Fruit fly (Drosophila melanogaster) whole organism, embryonic: ENCODE results near the gene CG15414.

Experiments
- Abd-B ChIP-seq: fragments of 200-800 bp; sonication (Bioruptor generic); optimal IDR thresholded peaks from 2 replicates; lab custom pipeline; 2018; ENCODE audit warnings: missing biosample characterization, mild to moderate bottlenecking, missing genetic modification characterization, moderate library complexity
- Asciz ChIP-seq: fragments of 200-800 bp; sonication (Bioruptor generic); optimal IDR thresholded peaks from 2 replicates; lab custom pipeline; 2017; ENCODE audit warnings: missing biosample characterization, mild to moderate bottlenecking, missing genetic modification characterization, missing genetic modification reagents
- BtbVII ChIP-seq: fragments of 200-800 bp; sonication (Bioruptor generic); optimal IDR thresholded peaks from 3 replicates; lab custom pipeline; 2017; ENCODE audit warnings: missing biosample characterization, mild to moderate bottlenecking, missing genetic modification characterization
- CG10267 ChIP-seq: fragments of 200-800 bp; sonication (Bioruptor generic); optimal IDR thresholded peaks from 2 replicates; lab custom pipeline; 2018; ENCODE audit warnings: missing biosample characterization, mild to moderate bottlenecking, missing genetic modification characterization, moderate library complexity
- CG11085 ChIP-seq: fragments of 200-800 bp; sonication (Bioruptor generic); IDR thresholded peaks from 2 replicates; pipeline ENCODE4 v1.3.6; 2022; ENCODE audit warnings: missing biosample characterization, missing genetic modification characterization
- CG11456 ChIP-seq: fragments of 200-800 bp; sonication (Bioruptor generic); IDR thresholded peaks from 3 replicates; pipeline ENCODE4 v1.3.6; 2022; ENCODE audit warnings: missing biosample characterization, missing genetic modification characterization
- CG11560 ChIP-seq: fragments of 200-800 bp; sonication (Bioruptor generic); IDR thresholded peaks from 3 replicates; pipeline ENCODE4 v1.3.6; 2022; ENCODE audit warnings: missing biosample characterization, missing genetic modification characterization
- CG11695 ChIP-seq: fragments of 200-800 bp; sonication (Bioruptor generic); IDR thresholded peaks from 3 replicates; pipeline ENCODE4 v1.3.6; 2022; ENCODE audit warnings: missing biosample characterization, missing genetic modification characterization
- CG12219 ChIP-seq: fragments of 200-800 bp; sonication (Bioruptor generic); optimal IDR thresholded peaks from 3 replicates; lab custom pipeline; 2018; ENCODE audit warnings: missing biosample characterization, mild to moderate bottlenecking, missing genetic modification characterization
- CG12391 ChIP-seq: fragments of 200-800 bp; sonication (Bioruptor generic); optimal IDR thresholded peaks from 3 replicates; lab custom pipeline; 2018; ENCODE audit warnings: missing biosample characterization, mild to moderate bottlenecking, missing genetic modification characterization, moderate library complexity
- CG12659 ChIP-seq: fragments of 200-800 bp; sonication (Bioruptor generic); optimal IDR thresholded peaks from 3 replicates; lab custom pipeline; 2017; ENCODE audit warnings: mild to moderate bottlenecking, missing biosample characterization, missing genetic modification reagents, missing genetic modification characterization
- CG12769 ChIP-seq: fragments of 200-800 bp; sonication (Bioruptor generic); optimal IDR thresholded peaks from 2 replicates; lab custom pipeline; 2019; ENCODE audit warnings: missing biosample characterization, mild to moderate bottlenecking, missing genetic modification characterization, moderate library complexity
- CG13287 ChIP-seq: fragments of 200-800 bp; sonication (Bioruptor generic); IDR thresholded peaks from 2 replicates; pipeline ENCODE4 v1.3.6; 2022; ENCODE audit warnings: missing biosample characterization, missing genetic modification characterization; ENCODE audit not compliant: partially characterized antibody
- CG14441 ChIP-seq: fragments of 200-800 bp; sonication (Bioruptor generic); IDR thresholded peaks from 2 replicates; pipeline ENCODE4 v1.3.6; 2022; ENCODE audit warnings: missing biosample characterization, missing genetic modification characterization
- CG15269 ChIP-seq: fragments of 200-800 bp; sonication (Bioruptor generic); optimal IDR thresholded peaks from 2 replicates; lab custom pipeline; 2018; ENCODE audit warnings: missing biosample characterization, mild to moderate bottlenecking, missing genetic modification characterization, moderate library complexity
- CG17186 ChIP-seq: fragments of 200-800 bp; sonication (Bioruptor generic); optimal IDR thresholded peaks from 3 replicates; lab custom pipeline; 2017; ENCODE audit warnings: missing biosample characterization, missing genetic modification reagents, missing genetic modification characterization
- CG17328 ChIP-seq: fragments of 200-800 bp; sonication (Bioruptor generic); IDR thresholded peaks from 2 replicates; pipeline ENCODE4 v1.3.6; 2022; ENCODE audit warnings: missing biosample characterization, missing genetic modification characterization
- CG17568 ChIP-seq: fragments of 200-800 bp; sonication (Bioruptor generic); optimal IDR thresholded peaks from 2 replicates; lab custom pipeline; 2018; ENCODE audit warnings: missing biosample characterization, mild to moderate bottlenecking, missing genetic modification characterization, moderate library complexity
- CG18011 ChIP-seq: fragments of 200-800 bp; sonication (Bioruptor generic); optimal IDR thresholded peaks from 2 replicates; lab custom pipeline; 2017; ENCODE audit warnings: missing biosample characterization, missing genetic modification characterization, mild to moderate bottlenecking, moderate library complexity, missing genotype
- CG2875 ChIP-seq: fragments of 200-800 bp; sonication (Bioruptor generic); optimal IDR thresholded peaks from 2 replicates; lab custom pipeline; 2017; ENCODE audit warnings: missing biosample characterization, mild to moderate bottlenecking, missing genetic modification characterization, missing genetic modification reagents
- CG3163 ChIP-seq: fragments of 200-800 bp; sonication (Bioruptor generic); optimal IDR thresholded peaks from 3 replicates; lab custom pipeline; 2016; ENCODE audit warnings: missing biosample characterization, missing genetic modification characterization
- CG6654 ChIP-seq: fragments of 200-800 bp; sonication (Bioruptor generic); optimal IDR thresholded peaks from 2 replicates; lab custom pipeline; 2017; ENCODE audit warnings: missing biosample characterization, mild to moderate bottlenecking, missing genetic modification characterization
- CG6765 ChIP-seq: fragments of 200-800 bp; sonication (Bioruptor generic); optimal IDR thresholded peaks from 3 replicates; lab custom pipeline; 2017; ENCODE audit warnings: missing biosample characterization, mild to moderate bottlenecking, missing genetic modification characterization
- CG7372 ChIP-seq: fragments of 200-800 bp; sonication (Bioruptor generic); IDR thresholded peaks from 2 replicates; pipeline ENCODE4 v1.3.6; 2022; ENCODE audit warnings: missing biosample characterization, missing genetic modification characterization
- CG7839 ChIP-seq: fragments of 200-800 bp; sonication (Bioruptor generic); optimal IDR thresholded peaks from 3 replicates; lab custom pipeline; 2018; ENCODE audit warnings: missing biosample characterization, mild to moderate bottlenecking, missing genetic modification characterization, moderate library complexity
- CG8388 ChIP-seq: fragments of 200-800 bp; sonication (Bioruptor generic); optimal IDR thresholded peaks from 2 replicates; lab custom pipeline; 2019; ENCODE audit warnings: missing biosample characterization, mild to moderate bottlenecking, missing genetic modification characterization, moderate library complexity
- CG9797 ChIP-seq: fragments of 200-800 bp; sonication (Bioruptor generic); optimal IDR thresholded peaks from 3 replicates; lab custom pipeline; 2018; ENCODE audit warnings: missing biosample characterization, mild to moderate bottlenecking, missing genetic modification characterization
- CHES-1-like ChIP-seq: fragments of 200-800 bp; sonication (Bioruptor generic); optimal IDR thresholded peaks from 2 replicates; lab custom pipeline; 2016; ENCODE audit warnings: missing biosample characterization, missing genetic modification characterization
- Dip2 ChIP-seq: fragments of 200-800 bp; sonication (Bioruptor generic); IDR thresholded peaks from 2 replicates; pipeline ENCODE4 v1.3.6; 2022; ENCODE audit warnings: missing biosample characterization, missing genetic modification characterization
- Dip3 ChIP-seq: fragments of 200-800 bp; sonication (Bioruptor generic); optimal IDR thresholded peaks from 3 replicates; lab custom pipeline; 2016; ENCODE audit warnings: missing biosample characterization, missing genetic modification characterization
- Dref ChIP-seq: fragments of 200-800 bp; sonication (Bioruptor generic); IDR thresholded peaks from 2 replicates; pipeline ENCODE4 v1.3.6; 2022; ENCODE audit warnings: missing biosample characterization, missing genetic modification characterization
- Hand ChIP-seq: fragments of 200-800 bp; sonication (Bioruptor generic); optimal IDR thresholded peaks from 2 replicates; lab custom pipeline; 2017; ENCODE audit warnings: mild to moderate bottlenecking, missing biosample characterization, missing genetic modification reagents, missing genetic modification characterization
- Poxn ChIP-seq: fragments of 200-800 bp; sonication (Bioruptor generic); IDR thresholded peaks from 2 replicates; pipeline ENCODE4 v1.3.6; 2022; ENCODE audit warnings: missing biosample characterization, missing genetic modification characterization
- Sin3A ChIP-seq: fragments of >200 bp; optimal IDR thresholded peaks from 2 replicates; lab custom pipeline; 2018
- Sox102F ChIP-seq: fragments of 200-800 bp; sonication (Bioruptor generic); optimal IDR thresholded peaks from 2 replicates; lab custom pipeline; 2018; ENCODE audit warnings: missing biosample characterization, mild to moderate bottlenecking, missing genetic modification characterization, moderate library complexity
- Trl ChIP-seq, 3 experiments: fragments of >200 bp in 2 of 3; fragments of 200-800 bp in 1 of 3; sonication (Bioruptor generic) in 1 of 3; optimal IDR thresholded peaks; 2 replicates in 1 of 3; 3 replicates in 2 of 3; lab custom pipeline; 2016 to 2017; ENCODE audit warnings: missing biosample characterization in 1 of 3, missing genetic modification characterization in 1 of 3
- Xbp1 ChIP-seq: fragments of 200-800 bp; sonication (Bioruptor generic); optimal IDR thresholded peaks from 3 replicates; lab custom pipeline; 2016; ENCODE audit warnings: missing biosample characterization, mild to moderate bottlenecking, missing genetic modification characterization
- ab ChIP-seq: fragments of 200-800 bp; sonication (Bioruptor generic); optimal IDR thresholded peaks from 2 replicates; lab custom pipeline; 2016; ENCODE audit warnings: missing biosample characterization, missing genetic modification characterization
- corto ChIP-seq: fragments of 200-800 bp; sonication (Bioruptor generic); optimal IDR thresholded peaks from 2 replicates; lab custom pipeline; 2016; ENCODE audit warnings: missing biosample characterization, mild to moderate bottlenecking, missing genetic modification characterization, moderate library complexity
- crol ChIP-seq: fragments of 200-800 bp; sonication (Bioruptor generic); IDR thresholded peaks from 2 replicates; pipeline ENCODE4 v1.3.6; 2022; ENCODE audit warnings: missing biosample characterization, missing genetic modification characterization
- gem ChIP-seq: fragments of 200-800 bp; sonication (Bioruptor generic); optimal IDR thresholded peaks from 2 replicates; lab custom pipeline; 2019; ENCODE audit warnings: missing biosample characterization, mild to moderate bottlenecking, missing genetic modification characterization, moderate library complexity
- kni ChIP-seq: fragments of 200-800 bp; sonication (Bioruptor generic); optimal IDR thresholded peaks from 3 replicates; lab custom pipeline; 2017; ENCODE audit warnings: mild to moderate bottlenecking, missing biosample characterization, missing genetic modification reagents, missing genetic modification characterization
- nom ChIP-seq: fragments of 200-800 bp; sonication (Bioruptor generic); optimal IDR thresholded peaks from 2 replicates; lab custom pipeline; 2017; ENCODE audit warnings: missing biosample characterization, missing genetic modification characterization, mild to moderate bottlenecking, moderate library complexity, missing genetic modification reagents
- pan ChIP-seq, 4 experiments: fragments of >200 bp in 3 of 4; fragments of 200-800 bp in 1 of 4; sonication (Bioruptor generic) in 1 of 4; optimal IDR thresholded peaks in 3 of 4; IDR thresholded peaks in 1 of 4; 2 replicates each; pipeline versions ENCODE4 v1.3.6 to Lab custom; 2017 to 2022; ENCODE audit warnings: missing biosample characterization in 2 of 4, missing genetic modification characterization in 2 of 4, mixed read lengths in 1 of 4
- prd ChIP-seq, 3 experiments: fragments of >200 bp in 2 of 3; fragments of 200-800 bp in 1 of 3; sonication (Bioruptor generic) in 1 of 3; optimal IDR thresholded peaks in 2 of 3; IDR thresholded peaks in 1 of 3; 2 replicates in 2 of 3; 3 replicates in 1 of 3; pipeline versions ENCODE4 v1.3.6 to Lab custom; 2017 to 2022; ENCODE audit warnings: missing biosample characterization in 1 of 3, missing genetic modification characterization in 1 of 3
- seq ChIP-seq: fragments of 200-800 bp; sonication (Bioruptor generic); IDR thresholded peaks from 2 replicates; pipeline ENCODE4 v1.3.6; 2022; ENCODE audit warnings: missing biosample characterization, missing genetic modification characterization
- sr ChIP-seq: fragments of 200-800 bp; sonication (Bioruptor generic); IDR thresholded peaks from 3 replicates; pipeline ENCODE4 v1.3.6; 2022; ENCODE audit warnings: missing biosample characterization, missing genetic modification characterization
- trem ChIP-seq: fragments of 200-800 bp; optimal IDR thresholded peaks from 3 replicates; lab custom pipeline; 2019; ENCODE audit warnings: missing biosample characterization, mild to moderate bottlenecking, missing genetic modification characterization, moderate library complexity
- zen ChIP-seq: fragments of 200-800 bp; sonication (Bioruptor generic); optimal IDR thresholded peaks from 3 replicates; lab custom pipeline; 2018; ENCODE audit warnings: missing biosample characterization, mild to moderate bottlenecking, missing genetic modification characterization, moderate library complexity

CG15414 gene

dm6 chr2L:3482712-3483111, 8.2 kb downstream of the CG15414 start (continued):
- peak; percentile 10 for TF ChIP-seq trem (tag; lab: Kevin White, UChicago)
- TF ChIP-seq CG14441, result no peak
- no peak for TF ChIP-seq prd (optimal IDR thresholded peaks at IDR 0.05; lab: Kevin White, UChicago)
- TF ChIP-seq prd (GFP tag; IDR thresholded peaks at IDR 0.05; lab: Robert Waterston, UW), result peak; percentile 39; the same call in 1 of the 3 replicates
- TF ChIP-seq CG15269 (tag; lab: Kevin White, UChicago), result no peak
- no peak for TF ChIP-seq CG13287 (GFP tag; lab: Robert Waterston, UW)
- TF ChIP-seq CG9797 (GFP tag; lab: Kevin White, UChicago), result no peak
- TF ChIP-seq kni (GFP tag; lab: Kevin White, UChicago), result no peak
- no peak; the same call in 2 of the 3 replicates for TF ChIP-seq sr (GFP tag; lab: Robert Waterston, UW)
- TF ChIP-seq CG18011, result no peak
- peak; percentile 23 for TF ChIP-seq zen (tag; lab: Kevin White, UChicago)
- no peak for TF ChIP-seq corto
- TF ChIP-seq Sin3A (lab: Kevin White, UChicago), result no peak
- TF ChIP-seq CG6654 (GFP tag; lab: Kevin White, UChicago), result no peak
- no peak for TF ChIP-seq Asciz
- TF ChIP-seq CG17186, result no peak
- no peak for TF ChIP-seq Poxn (GFP tag; lab: Robert Waterston, UW)
- TF ChIP-seq CG11695, result no peak
- no peak for TF ChIP-seq seq (GFP tag; lab: Robert Waterston, UW)
- TF ChIP-seq CG6765 (GFP tag; lab: Kevin White, UChicago), result no peak
- TF ChIP-seq CG12769 (tag; lab: Kevin White, UChicago), result no peak
- no peak for TF ChIP-seq CG7372 (GFP tag; lab: Robert Waterston, UW)
- no peak for TF ChIP-seq CG17328 (GFP tag; lab: Robert Waterston, UW)
- TF ChIP-seq Dip2 (GFP tag; lab: Robert Waterston, UW), result no peak
- no peak for TF ChIP-seq BtbVII
- TF ChIP-seq Hand, result no peak
- no peak for TF ChIP-seq CHES-1-like (GFP tag; lab: Kevin White, UChicago)
- TF ChIP-seq ab (GFP tag; lab: Kevin White, UChicago), result no peak
- TF ChIP-seq CG7839, result no peak
- no peak for TF ChIP-seq Xbp1 (GFP tag; lab: Kevin White, UChicago)
- no peak for TF ChIP-seq CG11560 (tag; lab: Robert Waterston, UW)
- TF ChIP-seq Abd-B (GFP tag; lab: Kevin White, UChicago), result no peak
- no peak for TF ChIP-seq Dip3 (GFP tag; lab: Kevin White, UChicago)
- TF ChIP-seq Sox102F (GFP tag; lab: Kevin White, UChicago), result peak; percentile 47
- peak; percentile 55 for TF ChIP-seq gem (tag; lab: Kevin White, UChicago)
- peak; percentile 4 for TF ChIP-seq CG8388
- no peak for TF ChIP-seq CG12219 (GFP tag; lab: Kevin White, UChicago)
- no peak for TF ChIP-seq CG12391 (tag; lab: Kevin White, UChicago)
- no peak for TF ChIP-seq CG2875 (GFP tag; lab: Kevin White, UChicago)
- TF ChIP-seq crol, result 0 out of 2 replicates have a peak, but pooled peaks have one; percentile 16
- TF ChIP-seq Dref (GFP tag; lab: Robert Waterston, UW), result no peak
- no peak for TF ChIP-seq CG17568 (GFP tag; lab: Kevin White, UChicago)
- no peak for TF ChIP-seq nom (GFP tag; lab: Kevin White, UChicago)
- TF ChIP-seq CG10267 (tag; lab: Kevin White, UChicago), result peak; percentile 16
- no peak for TF ChIP-seq CG11085 (GFP tag; lab: Robert Waterston, UW)
- TF ChIP-seq Trl (optimal IDR thresholded peaks at IDR 0.05; lab: Kevin White, UChicago), result no peak
- TF ChIP-seq Trl (GFP tag; optimal IDR thresholded peaks at IDR 0.05; lab: Kevin White, UChicago), result no peak
- TF ChIP-seq CG12659 (GFP tag; lab: Kevin White, UChicago), result no peak
- TF ChIP-seq CG3163 (GFP tag; lab: Kevin White, UChicago), result no peak
- TF ChIP-seq pan (optimal IDR thresholded peaks at IDR 0.05; lab: Kevin White, UChicago), result no peak
- no peak for TF ChIP-seq pan (GFP tag; optimal IDR thresholded peaks at IDR 0.05 in 1 of 2, IDR thresholded peaks at IDR 0.05 in 1 of 2)
- TF ChIP-seq CG11456 (GFP tag; lab: Robert Waterston, UW), result 0 out of 3 replicates have a peak, but pooled peaks have one; percentile 15
